Fruit fly (Drosophila melanogaster): Measurements from ENCODE around the gene nmo.

DNA sequence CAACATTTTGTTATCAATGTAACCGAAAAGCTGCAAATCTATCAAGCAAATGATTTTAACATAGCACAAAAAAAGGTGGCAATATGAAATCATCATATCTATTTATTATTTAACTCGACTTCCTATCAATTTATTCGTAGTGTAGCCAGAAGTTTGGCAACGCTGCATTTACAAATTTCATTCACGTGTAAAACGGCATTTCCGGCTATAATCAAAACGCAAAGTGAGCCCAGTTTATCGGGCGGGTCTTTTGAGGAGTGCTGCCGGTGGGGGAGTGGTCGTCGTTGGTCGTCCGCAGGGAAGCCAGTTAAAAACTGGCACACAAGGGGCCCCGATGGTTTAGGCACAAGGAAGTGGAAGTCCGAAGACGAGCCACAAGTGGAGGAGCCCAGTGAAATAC, 3.1 kb downstream of the nmo start:
- TF ChIP-seq Lpt (GFP tag; optimal IDR thresholded peaks at IDR 0.05) (no peak), Blimp-1 (GFP tag; optimal IDR thresholded peaks at IDR 0.05) (no peak), Sox102F (GFP tag; optimal IDR thresholded peaks at IDR 0.05) (no peak), CG11902 (GFP tag; optimal IDR thresholded peaks at IDR 0.05) (no peak), CG6854 (GFP tag; optimal IDR thresholded peaks at IDR 0.05) (no peak), Eip93F (GFP tag; optimal IDR thresholded peaks at IDR 0.05) (no peak)

Data from whole organism, prepupa.